Fruit fly (Drosophila melanogaster) whole organism, embryonic: ENCODE measurements around the gene gammaCOP.

Experiments
- Abd-B ChIP-seq: fragments of 200-800 bp; sonication (Bioruptor generic); optimal IDR thresholded peaks from 2 replicates; lab custom pipeline; 2018; ENCODE audit warnings: missing biosample characterization, mild to moderate bottlenecking, missing genetic modification characterization, moderate library complexity
- Aef1 ChIP-seq: fragments of 200-800 bp; sonication (Bioruptor generic); IDR thresholded peaks from 3 replicates; pipeline ENCODE4 v1.3.6; 2022; ENCODE audit warnings: missing biosample characterization, missing genetic modification characterization
- Atf6 ChIP-seq: fragments of 200-800 bp; sonication (Bioruptor generic); IDR thresholded peaks from 2 replicates; pipeline ENCODE4 v1.3.6; 2022; ENCODE audit warnings: missing biosample characterization, missing genetic modification characterization
- CG1024 ChIP-seq: fragments of 200-800 bp; sonication (Bioruptor generic); IDR thresholded peaks from 2 replicates; pipeline ENCODE4 v1.3.6; 2022; ENCODE audit warnings: missing biosample characterization, missing genetic modification characterization
- CG12299 ChIP-seq: fragments of 200-800 bp; sonication (Bioruptor generic); optimal IDR thresholded peaks from 2 replicates; lab custom pipeline; 2018; ENCODE audit warnings: missing biosample characterization, mild to moderate bottlenecking, missing genetic modification characterization
- CG13775 ChIP-seq: fragments of 200-800 bp; sonication (Bioruptor generic); optimal IDR thresholded peaks from 3 replicates; lab custom pipeline; 2017; ENCODE audit warnings: missing biosample characterization, mild to moderate bottlenecking, missing genetic modification characterization
- CG15479 ChIP-seq: fragments of 200-800 bp; sonication (Bioruptor generic); optimal IDR thresholded peaks from 3 replicates; lab custom pipeline; 2019; ENCODE audit warnings: missing biosample characterization, mild to moderate bottlenecking, missing genetic modification characterization, moderate library complexity
- CG1602 ChIP-seq: fragments of 200-800 bp; sonication (Bioruptor generic); optimal IDR thresholded peaks from 3 replicates; lab custom pipeline; 2016; ENCODE audit warnings: missing biosample characterization, missing genetic modification characterization
- CG17385 ChIP-seq: fragments of 200-800 bp; sonication (Bioruptor generic); optimal IDR thresholded peaks from 3 replicates; lab custom pipeline; 2018; ENCODE audit warnings: missing biosample characterization, mild to moderate bottlenecking, missing genetic modification characterization
- CG17829 ChIP-seq: fragments of 200-800 bp; optimal IDR thresholded peaks from 2 replicates; lab custom pipeline; 2019; ENCODE audit warnings: missing biosample characterization, mild to moderate bottlenecking, missing genetic modification characterization, moderate library complexity
- CG18764 ChIP-seq: fragments of 200-800 bp; sonication (Bioruptor generic); optimal IDR thresholded peaks from 3 replicates; lab custom pipeline; 2016; ENCODE audit warnings: missing biosample characterization, missing genetic modification characterization
- CG31224 ChIP-seq: fragments of 200-800 bp; sonication (Bioruptor generic); IDR thresholded peaks from 2 replicates; pipeline ENCODE4 v1.3.6; 2022; ENCODE audit warnings: missing biosample characterization, missing genetic modification characterization
- CG31365 ChIP-seq: fragments of 200-800 bp; sonication (Bioruptor generic); optimal IDR thresholded peaks from 2 replicates; lab custom pipeline; 2018; ENCODE audit warnings: missing biosample characterization, mild to moderate bottlenecking, missing genetic modification characterization
- CG3407 ChIP-seq: fragments of 200-800 bp; sonication (Bioruptor generic); optimal IDR thresholded peaks from 2 replicates; lab custom pipeline; 2018; ENCODE audit warnings: missing biosample characterization, mild to moderate bottlenecking, missing genetic modification characterization
- CG3995 ChIP-seq: fragments of 200-800 bp; sonication (Bioruptor generic); optimal IDR thresholded peaks from 3 replicates; lab custom pipeline; 2016; ENCODE audit warnings: missing biosample characterization, missing genetic modification characterization
- CG4404 ChIP-seq: fragments of 200-800 bp; sonication (Bioruptor generic); IDR thresholded peaks from 2 replicates; pipeline ENCODE4 v1.3.6; 2022; ENCODE audit warnings: missing biosample characterization, missing genetic modification characterization
- CG5180 ChIP-seq: fragments of 200-800 bp; sonication (Bioruptor generic); optimal IDR thresholded peaks from 3 replicates; lab custom pipeline; 2017; ENCODE audit warnings: missing biosample characterization, missing genetic modification characterization, mild to moderate bottlenecking, moderate library complexity, missing genetic modification reagents
- CG6254 ChIP-seq: fragments of 200-800 bp; sonication (Bioruptor generic); optimal IDR thresholded peaks from 3 replicates; lab custom pipeline; 2017; ENCODE audit warnings: mild to moderate bottlenecking, missing biosample characterization, missing genetic modification reagents, missing genetic modification characterization
- CG7357 ChIP-seq: fragments of 200-800 bp; sonication (Bioruptor generic); IDR thresholded peaks from 3 replicates; pipeline ENCODE4 v1.3.6; 2022; ENCODE audit warnings: missing biosample characterization, missing genetic modification characterization
- Dad ChIP-seq: fragments of 200-800 bp; sonication (Bioruptor generic); optimal IDR thresholded peaks from 3 replicates; lab custom pipeline; 2016; ENCODE audit warnings: missing biosample characterization, missing genetic modification characterization
- Dp ChIP-seq: fragments of 200-800 bp; sonication (Bioruptor generic); optimal IDR thresholded peaks from 2 replicates; lab custom pipeline; 2018; ENCODE audit warnings: missing biosample characterization, mild to moderate bottlenecking, missing genetic modification characterization, moderate library complexity
- Eip74EF ChIP-seq, 2 experiments: fragments of 200-800 bp in 1 of 2; fragments of >200 bp in 1 of 2; sonication (Bioruptor generic) in 1 of 2; optimal IDR thresholded peaks; 2 replicates each; lab custom pipeline; 2017 to 2019; ENCODE audit warnings: missing biosample characterization in 2 of 2, missing genetic modification characterization in 2 of 2, mild to moderate bottlenecking in 1 of 2, moderate library complexity in 1 of 2
- Elba2 ChIP-seq: fragments of 200-800 bp; sonication (Bioruptor generic); optimal IDR thresholded peaks from 3 replicates; lab custom pipeline; 2016; ENCODE audit warnings: missing biosample characterization, missing genetic modification characterization
- Fer3 ChIP-seq: fragments of 200-800 bp; sonication (Bioruptor generic); optimal IDR thresholded peaks from 2 replicates; lab custom pipeline; 2018; ENCODE audit warnings: missing biosample characterization, mild to moderate bottlenecking, missing genetic modification characterization, moderate library complexity
- H2.0 ChIP-seq: fragments of 200-800 bp; sonication (Bioruptor generic); IDR thresholded peaks from 2 replicates; pipeline ENCODE4 v1.3.6; 2022; ENCODE audit warnings: missing biosample characterization, missing genetic modification characterization
- HLH54F ChIP-seq: fragments of 200-800 bp; sonication (Bioruptor generic); optimal IDR thresholded peaks from 3 replicates; lab custom pipeline; 2016; ENCODE audit warnings: missing biosample characterization, missing genetic modification characterization
- Hmr ChIP-seq: fragments of 200-800 bp; sonication (Bioruptor generic); optimal IDR thresholded peaks from 3 replicates; lab custom pipeline; 2017; ENCODE audit warnings: mild to moderate bottlenecking, missing biosample characterization, missing genetic modification reagents, missing genetic modification characterization
- MESR4 ChIP-seq: fragments of 200-800 bp; sonication (Bioruptor generic); optimal IDR thresholded peaks from 2 replicates; lab custom pipeline; 2018; ENCODE audit warnings: missing biosample characterization, mild to moderate bottlenecking, missing genetic modification characterization, moderate library complexity
- NK7.1 ChIP-seq: fragments of 200-800 bp; sonication (Bioruptor generic); optimal IDR thresholded peaks from 3 replicates; lab custom pipeline; 2016; ENCODE audit warnings: missing biosample characterization, missing genetic modification characterization
- Neu2 ChIP-seq: fragments of 200-800 bp; sonication (Bioruptor generic); optimal IDR thresholded peaks from 3 replicates; lab custom pipeline; 2016; ENCODE audit warnings: missing biosample characterization, missing genetic modification characterization, borderline replicate concordance
- Side ChIP-seq: fragments of 200-800 bp; sonication (Bioruptor generic); optimal IDR thresholded peaks from 2 replicates; lab custom pipeline; 2016; ENCODE audit warnings: missing biosample characterization, missing genetic modification characterization
- Spps ChIP-seq: fragments of 200-800 bp; sonication (Bioruptor generic); optimal IDR thresholded peaks from 2 replicates; lab custom pipeline; 2018; ENCODE audit warnings: missing biosample characterization, mild to moderate bottlenecking, missing genetic modification characterization
- Sry-β ChIP-seq: fragments of 200-800 bp; sonication (Bioruptor generic); optimal IDR thresholded peaks from 2 replicates; lab custom pipeline; 2018; ENCODE audit warnings: missing biosample characterization, mild to moderate bottlenecking, missing genetic modification characterization, moderate library complexity
- Stat92E ChIP-seq, 3 experiments: fragments of >200 bp in 2 of 3; fragments of 200-800 bp in 1 of 3; sonication (Bioruptor generic) in 1 of 3; optimal IDR thresholded peaks; 2 replicates each; lab custom pipeline; 2017 to 2019; ENCODE audit warnings: missing biosample characterization in 3 of 3, missing genetic modification characterization in 3 of 3, mild to moderate bottlenecking in 1 of 3, moderate library complexity in 1 of 3
- Taf1 ChIP-seq: fragments of 200-800 bp; sonication (Bioruptor generic); IDR thresholded peaks from 2 replicates; pipeline ENCODE4 v1.3.6; 2022; ENCODE audit warnings: missing biosample characterization, missing genetic modification characterization
- Vsx1 ChIP-seq: fragments of 200-800 bp; sonication (Bioruptor generic); optimal IDR thresholded peaks from 2 replicates; lab custom pipeline; 2017; ENCODE audit warnings: missing biosample characterization, mild to moderate bottlenecking, missing genetic modification characterization, missing genetic modification reagents
- ato ChIP-seq: fragments of 200-800 bp; sonication (Bioruptor generic); IDR thresholded peaks from 2 replicates; pipeline ENCODE4 v1.3.6; 2022; ENCODE audit warnings: missing biosample characterization, missing genetic modification characterization; ENCODE audit not compliant: partially characterized antibody
- ci ChIP-seq: fragments of 200-800 bp; sonication (Bioruptor generic); IDR thresholded peaks from 3 replicates; pipeline ENCODE4 v1.3.6; 2022; ENCODE audit warnings: missing biosample characterization, missing genetic modification characterization
- da ChIP-seq: fragments of 200-800 bp; sonication (Bioruptor generic); optimal IDR thresholded peaks from 2 replicates; lab custom pipeline; 2016; ENCODE audit warnings: missing biosample characterization, missing genetic modification characterization
- ems ChIP-seq: fragments of 200-800 bp; sonication (Bioruptor generic); optimal IDR thresholded peaks from 3 replicates; lab custom pipeline; 2016; ENCODE audit warnings: missing biosample characterization, missing genetic modification characterization
- fd3F ChIP-seq: fragments of 200-800 bp; sonication (Bioruptor generic); optimal IDR thresholded peaks from 2 replicates; lab custom pipeline; 2018; ENCODE audit warnings: missing biosample characterization, mild to moderate bottlenecking, missing genetic modification characterization, moderate library complexity
- mirr ChIP-seq: fragments of 200-800 bp; sonication (Bioruptor generic); optimal IDR thresholded peaks from 3 replicates; lab custom pipeline; 2018; ENCODE audit warnings: missing biosample characterization, mild to moderate bottlenecking, missing genetic modification characterization
- oc ChIP-seq: fragments of 200-800 bp; sonication (Bioruptor generic); optimal IDR thresholded peaks from 2 replicates; lab custom pipeline; 2018; ENCODE audit warnings: missing biosample characterization, mild to moderate bottlenecking, missing genetic modification characterization, moderate library complexity
- odd ChIP-seq: fragments of 200-800 bp; sonication (Bioruptor generic); optimal IDR thresholded peaks from 2 replicates; lab custom pipeline; 2017; ENCODE audit warnings: missing biosample characterization, mild to moderate bottlenecking, missing genetic modification characterization
- pho ChIP-seq: fragments of 200-800 bp; sonication (Bioruptor generic); optimal IDR thresholded peaks from 2 replicates; lab custom pipeline; 2016; ENCODE audit warnings: missing biosample characterization, missing genetic modification characterization
- pnt ChIP-seq: fragments of 200-800 bp; sonication (Bioruptor generic); optimal IDR thresholded peaks from 3 replicates; lab custom pipeline; 2016; ENCODE audit warnings: missing biosample characterization, missing genetic modification characterization
- run ChIP-seq: fragments of 200-800 bp; sonication (Bioruptor generic); optimal IDR thresholded peaks from 3 replicates; lab custom pipeline; 2018; ENCODE audit warnings: missing biosample characterization, mild to moderate bottlenecking, missing genetic modification characterization
- sim ChIP-seq: fragments of 200-800 bp; sonication (Bioruptor generic); IDR thresholded peaks from 2 replicates; pipeline ENCODE4 v1.3.6; 2022; ENCODE audit warnings: missing biosample characterization, missing genetic modification characterization
- sisA ChIP-seq: fragments of 200-800 bp; sonication (Bioruptor generic); IDR thresholded peaks from 2 replicates; pipeline ENCODE4 v1.3.6; 2022; ENCODE audit warnings: missing biosample characterization, missing genetic modification characterization
- tll ChIP-seq, 2 experiments: fragments of 200-800 bp in 1 of 2; fragments of >200 bp in 1 of 2; sonication (Bioruptor generic) in 1 of 2; optimal IDR thresholded peaks; 2 replicates each; lab custom pipeline; 2017 to 2019; ENCODE audit warnings: missing biosample characterization in 2 of 2, missing genetic modification characterization in 2 of 2, mild to moderate bottlenecking in 1 of 2, moderate library complexity in 1 of 2

gammaCOP gene

dm6 chr3R:31616001-31616400, 44.1 kb downstream of the gammaCOP start, which contains the start of the genes Mnat9 and CG1792 (continued):
- peak; percentile 97 for TF ChIP-seq Side (GFP tag; lab: Kevin White, UChicago)
- TF ChIP-seq CG3995 (GFP tag; lab: Kevin White, UChicago) = peak; percentile 84
- TF ChIP-seq ems (GFP tag; lab: Kevin White, UChicago) = peak; percentile 96
- TF ChIP-seq tll (GFP tag; optimal IDR thresholded peaks at IDR 0.05; lab: Kevin White, UChicago) = peak in 1 of 2 experiments; percentile 58
- peak; percentile 99 for TF ChIP-seq H2.0 (GFP tag; lab: Robert Waterston, UW)
- TF ChIP-seq CG13775 = peak; percentile 99
- TF ChIP-seq NK7.1 (GFP tag; lab: Kevin White, UChicago) = peak; percentile 96
- TF ChIP-seq CG12299 (tag; lab: Kevin White, UChicago) = peak; percentile 95
- peak; percentile 95 for TF ChIP-seq mirr (GFP tag; lab: Kevin White, UChicago)
- peak; percentile 99 for TF ChIP-seq Aef1 (GFP tag; lab: Robert Waterston, UW)
- peak; percentile 96 for TF ChIP-seq CG4404 (GFP tag; lab: Robert Waterston, UW)
- peak; percentile 14 for TF ChIP-seq CG15479 (GFP tag; lab: Kevin White, UChicago)
- TF ChIP-seq fd3F = peak; percentile 98
- peak; percentile 95 for TF ChIP-seq CG17385 (GFP tag; lab: Kevin White, UChicago)
- peak; percentile 86 for TF ChIP-seq CG31365 (tag; lab: Kevin White, UChicago)
- TF ChIP-seq CG17829 (tag; lab: Kevin White, UChicago) = peak; percentile 99
- TF ChIP-seq da = peak; percentile 98
- TF ChIP-seq Vsx1 (GFP tag; lab: Kevin White, UChicago) = peak; percentile 88
- peak; percentile 98 for TF ChIP-seq pho
- TF ChIP-seq sim (GFP tag; lab: Robert Waterston, UW) = peak; percentile 97
- peak; percentile 95 for TF ChIP-seq Spps
- TF ChIP-seq CG1602 = peak; percentile 99
- TF ChIP-seq pnt = peak; percentile 99
- peak; percentile 100 for TF ChIP-seq ci (GFP tag; lab: Robert Waterston, UW)
- TF ChIP-seq Stat92E (GFP tag; optimal IDR thresholded peaks at IDR 0.05; lab: Kevin White, UChicago) = peak in 1 of 3 experiments; percentile 77
- TF ChIP-seq sisA = peak; percentile 99
- TF ChIP-seq CG6254 (GFP tag; lab: Kevin White, UChicago) = peak; percentile 95
- TF ChIP-seq CG18764 = peak; percentile 98
- TF ChIP-seq run (tag; lab: Kevin White, UChicago) = peak; percentile 91
- peak; percentile 94 for TF ChIP-seq odd (GFP tag; lab: Kevin White, UChicago)
- peak; percentile 91 for TF ChIP-seq MESR4 (GFP tag; lab: Kevin White, UChicago)
- peak; percentile 98 for TF ChIP-seq Hmr
- TF ChIP-seq CG5180 = peak; percentile 83
- peak in 1 of 2 experiments; percentile 95 for TF ChIP-seq Eip74EF (GFP tag; optimal IDR thresholded peaks at IDR 0.05; lab: Kevin White, UChicago)
- no peak for TF ChIP-seq ato (GFP tag; lab: Robert Waterston, UW)
- peak; percentile 95 for TF ChIP-seq CG7357 (GFP tag; lab: Robert Waterston, UW)
- peak; percentile 98 for TF ChIP-seq CG31224 (GFP tag; lab: Robert Waterston, UW)
- peak; percentile 98 for TF ChIP-seq CG1024 (GFP tag; lab: Robert Waterston, UW)
- TF ChIP-seq oc = peak; percentile 98
- peak; percentile 99 for TF ChIP-seq HLH54F (GFP tag; lab: Kevin White, UChicago)
- TF ChIP-seq Elba2 (GFP tag; lab: Kevin White, UChicago) = peak; percentile 82
- peak; percentile 90 for TF ChIP-seq Neu2 (GFP tag; lab: Kevin White, UChicago)
- TF ChIP-seq Taf1 = peak; percentile 98
- peak; percentile 95 for TF ChIP-seq CG3407 (GFP tag; lab: Kevin White, UChicago)
- TF ChIP-seq Fer3 (tag; lab: Kevin White, UChicago) = peak; percentile 99
- peak; percentile 68 for TF ChIP-seq Sry-β
- peak; percentile 99 for TF ChIP-seq Atf6 (GFP tag; lab: Robert Waterston, UW)
- TF ChIP-seq Dad = peak; percentile 98
- TF ChIP-seq Dp = peak; percentile 47
- peak; percentile 99 for TF ChIP-seq Abd-B (GFP tag; lab: Kevin White, UChicago)
